Fruit fly (Drosophila melanogaster) whole organism, embryonic: ENCODE data around the gene CG13386.

Source experiments
- CG10267 ChIP-seq: fragments of 200-800 bp; sonication (Bioruptor generic); optimal IDR thresholded peaks from 2 replicates; lab custom pipeline; 2018; ENCODE audit warnings: missing biosample characterization, mild to moderate bottlenecking, missing genetic modification characterization, moderate library complexity
- CG11085 ChIP-seq: fragments of 200-800 bp; sonication (Bioruptor generic); IDR thresholded peaks from 2 replicates; pipeline ENCODE4 v1.3.6; 2022; ENCODE audit warnings: missing biosample characterization, missing genetic modification characterization
- CG11247 ChIP-seq: fragments of 200-800 bp; sonication (Bioruptor generic); IDR thresholded peaks from 2 replicates; pipeline ENCODE4 v1.3.6; 2022; ENCODE audit warnings: missing biosample characterization, missing genetic modification characterization
- CG11456 ChIP-seq: fragments of 200-800 bp; sonication (Bioruptor generic); IDR thresholded peaks from 3 replicates; pipeline ENCODE4 v1.3.6; 2022; ENCODE audit warnings: missing biosample characterization, missing genetic modification characterization
- CG11696 ChIP-seq: fragments of 200-800 bp; sonication (Bioruptor generic); IDR thresholded peaks from 2 replicates; pipeline ENCODE4 v1.3.6; 2022; ENCODE audit warnings: missing biosample characterization, missing genetic modification characterization
- CG12104 ChIP-seq: fragments of 200-800 bp; sonication (Bioruptor generic); optimal IDR thresholded peaks from 3 replicates; lab custom pipeline; 2016; ENCODE audit warnings: missing biosample characterization, missing genetic modification characterization
- CG12155 ChIP-seq: fragments of 200-800 bp; sonication (Bioruptor generic); optimal IDR thresholded peaks from 3 replicates; lab custom pipeline; 2016; ENCODE audit warnings: missing biosample characterization, missing genetic modification characterization
- CG12299 ChIP-seq: fragments of 200-800 bp; sonication (Bioruptor generic); optimal IDR thresholded peaks from 2 replicates; lab custom pipeline; 2018; ENCODE audit warnings: missing biosample characterization, mild to moderate bottlenecking, missing genetic modification characterization
- CG13424 ChIP-seq: fragments of 200-800 bp; sonication (Bioruptor generic); optimal IDR thresholded peaks from 2 replicates; lab custom pipeline; 2019; ENCODE audit warnings: missing biosample characterization, mild to moderate bottlenecking, missing genetic modification characterization, moderate library complexity
- CG16813 ChIP-seq: fragments of 200-800 bp; sonication (Bioruptor generic); IDR thresholded peaks from 3 replicates; pipeline ENCODE4 v1.3.6; 2022; ENCODE audit warnings: missing biosample characterization, missing genetic modification characterization; ENCODE audit not compliant: partially characterized antibody
- CG18011 ChIP-seq: fragments of 200-800 bp; sonication (Bioruptor generic); optimal IDR thresholded peaks from 2 replicates; lab custom pipeline; 2017; ENCODE audit warnings: missing biosample characterization, missing genetic modification characterization, mild to moderate bottlenecking, moderate library complexity, missing genotype
- CG18262 ChIP-seq: fragments of 200-800 bp; optimal IDR thresholded peaks from 3 replicates; lab custom pipeline; 2019; ENCODE audit warnings: missing biosample characterization, mild to moderate bottlenecking, missing genetic modification characterization, moderate library complexity
- CG2678 ChIP-seq: fragments of 200-800 bp; sonication (Bioruptor generic); optimal IDR thresholded peaks from 3 replicates; lab custom pipeline; 2019; ENCODE audit warnings: missing biosample characterization, mild to moderate bottlenecking, missing genetic modification characterization, moderate library complexity
- CG34224 ChIP-seq: fragments of 200-800 bp; sonication (Bioruptor generic); IDR thresholded peaks from 3 replicates; pipeline ENCODE4 v1.3.6; 2022; ENCODE audit warnings: missing biosample characterization, missing genetic modification characterization; ENCODE audit not compliant: partially characterized antibody
- CG4424 ChIP-seq: fragments of 200-800 bp; sonication (Bioruptor generic); optimal IDR thresholded peaks from 3 replicates; lab custom pipeline; 2016; ENCODE audit warnings: missing biosample characterization, missing genetic modification characterization
- CG6175 ChIP-seq: fragments of 200-800 bp; sonication (Bioruptor generic); IDR thresholded peaks from 3 replicates; pipeline ENCODE4 v1.3.6; 2022; ENCODE audit warnings: missing biosample characterization, missing genetic modification characterization
- CG6272 ChIP-seq: fragments of 200-800 bp; sonication (Bioruptor generic); IDR thresholded peaks from 2 replicates; pipeline ENCODE4 v1.3.6; 2022; ENCODE audit warnings: missing biosample characterization, missing genetic modification characterization
- CG7271 ChIP-seq: fragments of 200-800 bp; sonication (Bioruptor generic); optimal IDR thresholded peaks from 2 replicates; lab custom pipeline; 2018; ENCODE audit warnings: missing biosample characterization, mild to moderate bottlenecking, missing genetic modification characterization, moderate library complexity
- CG8281 ChIP-seq: fragments of 200-800 bp; sonication (Bioruptor generic); optimal IDR thresholded peaks from 2 replicates; lab custom pipeline; 2018; ENCODE audit warnings: missing biosample characterization, mild to moderate bottlenecking, missing genetic modification characterization, moderate library complexity
- Dad ChIP-seq: fragments of 200-800 bp; sonication (Bioruptor generic); optimal IDR thresholded peaks from 3 replicates; lab custom pipeline; 2016; ENCODE audit warnings: missing biosample characterization, missing genetic modification characterization
- Dbx ChIP-seq: fragments of 200-800 bp; sonication (Bioruptor generic); IDR thresholded peaks from 3 replicates; pipeline ENCODE4 v1.3.6; 2022; ENCODE audit warnings: missing biosample characterization, missing genetic modification characterization
- Dll ChIP-seq: fragments of 200-800 bp; sonication (Bioruptor generic); IDR thresholded peaks from 4 replicates; pipeline ENCODE4 v1.3.6; 2022; ENCODE audit warnings: missing biosample characterization, missing genetic modification characterization; ENCODE audit not compliant: partially characterized antibody
- Drgx ChIP-seq: fragments of 200-800 bp; sonication (Bioruptor generic); IDR thresholded peaks from 2 replicates; pipeline ENCODE4 v1.3.6; 2022; ENCODE audit warnings: missing biosample characterization, missing genetic modification characterization
- Eip74EF ChIP-seq, 2 experiments: fragments of 200-800 bp in 1 of 2; fragments of >200 bp in 1 of 2; sonication (Bioruptor generic) in 1 of 2; optimal IDR thresholded peaks; 2 replicates each; lab custom pipeline; 2017 to 2019; ENCODE audit warnings: missing biosample characterization in 2 of 2, missing genetic modification characterization in 2 of 2, mild to moderate bottlenecking in 1 of 2, moderate library complexity in 1 of 2
- Fer1 ChIP-seq: fragments of 200-800 bp; sonication (Bioruptor generic); optimal IDR thresholded peaks from 2 replicates; lab custom pipeline; 2017; ENCODE audit warnings: missing biosample characterization, mild to moderate bottlenecking, missing genetic modification characterization
- Hr3 ChIP-seq: fragments of 200-800 bp; sonication (Bioruptor generic); optimal IDR thresholded peaks from 3 replicates; lab custom pipeline; 2016; ENCODE audit warnings: missing biosample characterization, missing genetic modification characterization
- Hr51 ChIP-seq, 2 experiments: fragments of 200-800 bp; sonication (Bioruptor generic); optimal IDR thresholded peaks; 2 replicates in 1 of 2; 3 replicates in 1 of 2; lab custom pipeline; 2016 to 2018; ENCODE audit warnings: missing biosample characterization in 2 of 2, missing genetic modification characterization in 2 of 2, mild to moderate bottlenecking in 1 of 2, moderate library complexity in 1 of 2
- Hr78 ChIP-seq, 2 experiments: fragments of 200-800 bp in 1 of 2; fragments of >200 bp in 1 of 2; sonication (Bioruptor generic) in 1 of 2; optimal IDR thresholded peaks; 2 replicates each; lab custom pipeline; 2017 to 2019; ENCODE audit warnings: missing biosample characterization in 2 of 2, missing genetic modification characterization in 2 of 2, mild to moderate bottlenecking in 1 of 2, moderate library complexity in 1 of 2
- Mes4 ChIP-seq: fragments of 200-800 bp; sonication (Bioruptor generic); optimal IDR thresholded peaks from 2 replicates; lab custom pipeline; 2016; ENCODE audit warnings: missing biosample characterization, missing genetic modification characterization
- Side ChIP-seq: fragments of 200-800 bp; sonication (Bioruptor generic); optimal IDR thresholded peaks from 2 replicates; lab custom pipeline; 2016; ENCODE audit warnings: missing biosample characterization, missing genetic modification characterization
- Sin3A ChIP-seq: fragments of >200 bp; optimal IDR thresholded peaks from 2 replicates; lab custom pipeline; 2018
- Sry-δ ChIP-seq: fragments of 200-800 bp; sonication (Bioruptor generic); optimal IDR thresholded peaks from 2 replicates; lab custom pipeline; 2016; ENCODE audit warnings: missing biosample characterization, missing genetic modification characterization
- az2 ChIP-seq: fragments of 200-800 bp; sonication (Bioruptor generic); optimal IDR thresholded peaks from 3 replicates; lab custom pipeline; 2016; ENCODE audit warnings: missing biosample characterization, missing genetic modification characterization
- chinmo ChIP-seq: fragments of 200-800 bp; sonication (Bioruptor generic); IDR thresholded peaks from 4 replicates; pipeline ENCODE4 v1.3.6; 2022; ENCODE audit warnings: missing biosample characterization, missing genetic modification characterization; ENCODE audit not compliant: partially characterized antibody
- dan ChIP-seq: fragments of 200-800 bp; sonication (Bioruptor generic); IDR thresholded peaks from 2 replicates; pipeline ENCODE4 v1.3.6; 2022; ENCODE audit warnings: missing biosample characterization, missing genetic modification characterization
- emc ChIP-seq: fragments of 200-800 bp; sonication (Bioruptor generic); optimal IDR thresholded peaks from 2 replicates; lab custom pipeline; 2016; ENCODE audit warnings: missing biosample characterization, missing genetic modification characterization
- lov ChIP-seq, 2 experiments: fragments of 200-800 bp in 1 of 2; fragments of >200 bp in 1 of 2; sonication (Bioruptor generic) in 1 of 2; IDR thresholded peaks in 1 of 2; optimal IDR thresholded peaks in 1 of 2; 2 replicates in 1 of 2; 3 replicates in 1 of 2; pipeline versions ENCODE4 v1.3.6 to Lab custom; 2017 to 2022; ENCODE audit warnings: missing biosample characterization in 1 of 2, missing genetic modification characterization in 1 of 2
- maf-S ChIP-seq: fragments of 200-800 bp; sonication (Bioruptor generic); optimal IDR thresholded peaks from 2 replicates; lab custom pipeline; 2016; ENCODE audit warnings: missing biosample characterization, missing genetic modification characterization
- nerfin-2 ChIP-seq: fragments of 200-800 bp; sonication (Bioruptor generic); IDR thresholded peaks from 2 replicates; pipeline ENCODE4 v1.3.6; 2022; ENCODE audit warnings: missing biosample characterization, missing genetic modification characterization; ENCODE audit not compliant: partially characterized antibody
- pb ChIP-seq: fragments of 200-800 bp; sonication (Bioruptor generic); optimal IDR thresholded peaks from 3 replicates; lab custom pipeline; 2016; ENCODE audit warnings: missing biosample characterization, missing genetic modification characterization
- pfk ChIP-seq: fragments of 200-800 bp; sonication (Bioruptor generic); optimal IDR thresholded peaks from 2 replicates; lab custom pipeline; 2018; ENCODE audit warnings: missing biosample characterization, mild to moderate bottlenecking, missing genetic modification characterization, moderate library complexity
- sna ChIP-seq: fragments of 200-800 bp; sonication (Bioruptor generic); IDR thresholded peaks from 2 replicates; pipeline ENCODE4 v1.3.6; 2022; ENCODE audit warnings: missing biosample characterization, missing genetic modification characterization; ENCODE audit not compliant: partially characterized antibody
- stc ChIP-seq: fragments of 200-800 bp; sonication (Bioruptor generic); IDR thresholded peaks from 2 replicates; pipeline ENCODE4 v1.3.6; 2022; ENCODE audit warnings: missing biosample characterization, missing genetic modification characterization
- sug ChIP-seq: fragments of 200-800 bp; optimal IDR thresholded peaks from 2 replicates; lab custom pipeline; 2019; ENCODE audit warnings: missing biosample characterization, mild to moderate bottlenecking, missing genetic modification characterization, moderate library complexity
- tll ChIP-seq, 2 experiments: fragments of 200-800 bp in 1 of 2; fragments of >200 bp in 1 of 2; sonication (Bioruptor generic) in 1 of 2; optimal IDR thresholded peaks; 2 replicates each; lab custom pipeline; 2017 to 2019; ENCODE audit warnings: missing biosample characterization in 2 of 2, missing genetic modification characterization in 2 of 2, mild to moderate bottlenecking in 1 of 2, moderate library complexity in 1 of 2
- unc-4 ChIP-seq: fragments of 200-800 bp; sonication (Bioruptor generic); IDR thresholded peaks from 2 replicates; pipeline ENCODE4 v1.3.6; 2022; ENCODE audit warnings: missing biosample characterization, missing genetic modification characterization; ENCODE audit not compliant: partially characterized antibody

Gene CG13386

DNA sequence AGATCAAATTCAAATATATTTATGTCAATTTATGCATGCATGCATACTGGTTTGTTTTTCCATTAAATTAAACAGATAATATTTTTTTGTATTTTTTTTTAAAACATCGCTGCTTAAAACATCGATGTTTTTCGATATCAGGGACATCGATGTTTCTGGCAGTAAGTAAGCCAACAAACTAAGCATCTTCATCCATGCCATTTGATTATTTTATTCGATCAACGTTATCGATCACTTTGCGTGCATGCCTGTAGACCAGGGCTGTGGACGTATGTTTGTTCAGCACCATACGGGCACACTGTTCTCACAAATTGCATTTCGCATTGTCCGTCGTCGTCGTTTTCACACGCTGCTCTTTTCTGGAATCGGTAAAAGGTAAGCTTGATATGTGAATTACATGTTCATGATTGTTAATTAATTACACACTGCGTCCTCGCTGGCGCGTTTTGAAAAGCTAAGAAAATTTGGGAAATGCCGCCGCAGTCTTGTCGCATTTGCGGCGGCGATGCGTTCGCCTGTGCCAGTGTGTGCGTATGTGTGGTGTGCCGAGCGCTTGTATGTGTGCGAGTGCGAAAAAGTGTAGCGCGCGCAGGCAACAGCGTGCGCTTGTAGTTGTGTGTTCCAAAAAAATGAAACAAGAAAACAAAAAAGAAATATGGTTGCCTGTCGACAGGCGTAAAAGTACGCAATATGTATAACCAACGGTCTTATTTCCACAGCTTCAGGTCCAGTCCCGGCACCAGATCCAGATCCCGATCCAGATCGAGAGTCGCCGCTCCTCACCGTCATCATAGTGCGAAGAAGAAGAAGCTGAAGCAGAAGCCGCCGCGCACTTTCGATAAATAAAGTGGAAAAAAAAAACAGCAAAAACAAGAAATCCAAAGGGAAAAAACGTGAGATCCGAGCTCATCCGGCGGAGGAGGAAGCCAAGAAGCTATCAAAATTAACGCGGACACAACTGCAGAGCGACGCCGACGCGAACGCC, 4.8 kb downstream of the CG13386 start, which contains the start of gene emb (continued):
- TF ChIP-seq Dll (peak; percentile 94), pfk (GFP tag; lab: Kevin White, UChicago) (no peak), Dbx (0 out of 3 replicates have a peak, but pooled peaks have one; percentile 57), CG34224 (GFP tag; lab: Robert Waterston, UW) (peak; percentile 95), CG10267 (tag; lab: Kevin White, UChicago) (peak; percentile 74), dan (GFP tag; lab: Robert Waterston, UW) (no peak), Drgx (GFP tag; lab: Robert Waterston, UW) (peak; percentile 39; the same call in 1 of the 2 replicates), az2 (GFP tag; lab: Kevin White, UChicago) (peak; percentile 51), tll (GFP tag; optimal IDR thresholded peaks at IDR 0.05; lab: Kevin White, UChicago) (peak in 1 of 2 experiments; percentile 1), CG6272 (GFP tag; lab: Robert Waterston, UW) (no peak), Mes4 (GFP tag; lab: Kevin White, UChicago) (peak; percentile 40), CG16813 (GFP tag; lab: Robert Waterston, UW) (peak; percentile 97), CG11456 (GFP tag; lab: Robert Waterston, UW) (peak; percentile 26; the same call in 2 of the 3 replicates), CG8281 (no peak), CG12104 (GFP tag; lab: Kevin White, UChicago) (peak; percentile 52), CG11696 (GFP tag; lab: Robert Waterston, UW) (no peak), CG18262 (peak; percentile 42), pb (peak; percentile 36), emc (no peak), sna (GFP tag; lab: Robert Waterston, UW) (peak; percentile 93), Side (GFP tag; lab: Kevin White, UChicago) (no peak), lov (optimal IDR thresholded peaks at IDR 0.05; lab: Kevin White, UChicago) (no peak), lov (GFP tag; IDR thresholded peaks at IDR 0.05; lab: Robert Waterston, UW) (no peak), CG11247 (GFP tag; lab: Robert Waterston, UW) (peak; percentile 37; the same call in 1 of the 2 replicates), CG7271 (tag; lab: Kevin White, UChicago) (no peak), Hr78 (GFP tag; optimal IDR thresholded peaks at IDR 0.05; lab: Kevin White, UChicago) (no peak), unc-4 (GFP tag; lab: Robert Waterston, UW) (peak; percentile 87), Hr3 (GFP tag; lab: Kevin White, UChicago) (peak; percentile 43), CG2678 (no peak), nerfin-2 (peak; percentile 100), Sin3A (lab: Kevin White, UChicago) (peak; percentile 82), stc (GFP tag; lab: Robert Waterston, UW) (no peak), CG12155 (GFP tag; lab: Kevin White, UChicago) (peak; percentile 28), maf-S (GFP tag; lab: Kevin White, UChicago) (peak; percentile 30), CG6175 (no peak), sug (tag; lab: Kevin White, UChicago) (no peak), CG18011 (GFP tag; lab: Kevin White, UChicago) (no peak), CG12299 (no peak), Hr51 (GFP tag; optimal IDR thresholded peaks at IDR 0.05; lab: Kevin White, UChicago) (peak in 1 of 2 experiments; percentile 15), Fer1 (GFP tag; lab: Kevin White, UChicago) (no peak), CG4424 (GFP tag; lab: Kevin White, UChicago) (peak; percentile 73), Dad (GFP tag; lab: Kevin White, UChicago) (peak; percentile 52), Eip74EF (GFP tag; optimal IDR thresholded peaks at IDR 0.05; lab: Kevin White, UChicago) (no peak), chinmo (peak; percentile 98), Sry-δ (GFP tag; lab: Kevin White, UChicago) (peak; percentile 89), CG13424 (tag; lab: Kevin White, UChicago) (peak; percentile 26), CG11085 (GFP tag; lab: Robert Waterston, UW) (no peak)
